Worm (Caenorhabditis elegans) whole organism, L1 larva: ENCODE results near the gene hrde-2.
A peak's percentile ranks its signal among the peaks of the same experiment; 100 is the strongest.

Experiments used
- C34B4.2 ChIP-seq: sonication (generic microtip); optimal IDR thresholded peaks from 2 replicates; lab custom pipeline; 2017; ENCODE audit warnings: mild to moderate bottlenecking, missing genetic modification characterization, missing compliant biosample characterization
- aha-1 ChIP-seq: fragments of 150-350 bp; optimal IDR thresholded peaks from 2 replicates; lab custom pipeline; 2014; ENCODE audit warnings: missing biosample characterization, missing genetic modification characterization
- ceh-82 ChIP-seq, 3 experiments: fragments of 150-350 bp in 1 of 3; sonication (generic microtip) in 2 of 3; optimal IDR thresholded peaks; 2 replicates each; lab custom pipeline; 2014 to 2017; ENCODE audit warnings: missing biosample characterization in 3 of 3, missing genetic modification characterization in 3 of 3
- dpl-1 ChIP-seq, 3 experiments: fragments of 150-350 bp in 2 of 3; sonication (generic microtip) in 1 of 3; optimal IDR thresholded peaks; 2 replicates each; lab custom pipeline; 2014 to 2017; ENCODE audit warnings: missing biosample characterization in 3 of 3, missing genetic modification characterization in 3 of 3, missing genetic modification reagents in 3 of 3
- efl-1 ChIP-seq, 4 experiments: fragments of 150-350 bp; optimal IDR thresholded peaks in 3 of 4; peaks in 1 of 4; 1 replicate in 1 of 4; 2 replicates in 3 of 4; lab custom pipeline; 2014; ENCODE audit warnings: missing biosample characterization in 2 of 4, missing genetic modification characterization in 2 of 4, missing genetic modification reagents in 2 of 4
- elt-2 ChIP-seq: sonication (generic microtip); optimal IDR thresholded peaks from 2 replicates; lab custom pipeline; 2016; ENCODE audit warnings: missing genetic modification characterization, mild to moderate bottlenecking, inconsistent platforms, missing compliant biosample characterization, missing genetic modification reagents
- fkh-10 ChIP-seq: sonication (generic microtip); optimal IDR thresholded peaks from 2 replicates; lab custom pipeline; 2017; ENCODE audit warnings: missing biosample characterization, missing genetic modification reagents, missing genetic modification characterization
- fkh-8 ChIP-seq: sonication (generic microtip); optimal IDR thresholded peaks from 2 replicates; lab custom pipeline; 2016; ENCODE audit warnings: mild to moderate bottlenecking, missing genetic modification characterization, missing compliant biosample characterization
- grh-1 ChIP-seq: fragments of 200-800 bp; sonication (Bioruptor generic); IDR thresholded peaks from 2 replicates; pipeline ENCODE4 v1.3.6; 2022; ENCODE audit warnings: missing genetic modification reagents, missing genetic modification characterization, missing compliant biosample characterization
- irx-1 ChIP-seq: sonication (generic microtip); optimal IDR thresholded peaks from 2 replicates; lab custom pipeline; 2016; ENCODE audit warnings: missing genetic modification characterization, missing compliant biosample characterization
- lin-13 ChIP-seq: fragments of 150-350 bp; optimal IDR thresholded peaks from 2 replicates; lab custom pipeline; 2014; ENCODE audit warnings: missing biosample characterization, missing genetic modification reagents, missing genetic modification characterization
- lin-14 ChIP-seq: fragments of 200-800 bp; sonication (Bioruptor generic); optimal IDR thresholded peaks from 2 replicates; lab custom pipeline; 2018; ENCODE audit warnings: mild to moderate bottlenecking, missing genetic modification characterization, moderate library complexity, missing compliant biosample characterization
- lin-35 ChIP-seq, 2 experiments: fragments of 150-350 bp; optimal IDR thresholded peaks; 2 replicates each; lab custom pipeline; 2014; ENCODE audit warnings: missing biosample characterization in 2 of 2, missing genetic modification characterization in 2 of 2, missing genetic modification reagents in 2 of 2
- mef-2 ChIP-seq: fragments of 150-350 bp; optimal IDR thresholded peaks from 2 replicates; lab custom pipeline; 2014; ENCODE audit warnings: missing biosample characterization, missing genetic modification characterization
- nhr-11 ChIP-seq: fragments of 150-350 bp; optimal IDR thresholded peaks from 2 replicates; lab custom pipeline; 2014; ENCODE audit warnings: missing biosample characterization, missing genetic modification characterization
- nhr-12 ChIP-seq: sonication (generic microtip); optimal IDR thresholded peaks from 2 replicates; lab custom pipeline; 2017; ENCODE audit warnings: missing biosample characterization, missing genetic modification characterization
- nhr-19 ChIP-seq: fragments of 200-800 bp; sonication (Bioruptor generic); conservative IDR thresholded peaks from 2 replicates; pipeline ENCODE4 v1.3.6; 2022; ENCODE audit warnings: missing genetic modification characterization, missing compliant biosample characterization
- nhr-20 ChIP-seq: sonication (generic microtip); optimal IDR thresholded peaks from 2 replicates; lab custom pipeline; 2016; ENCODE audit warnings: mild to moderate bottlenecking, missing genetic modification characterization, missing compliant biosample characterization
- nhr-28 ChIP-seq: fragments of 150-350 bp; optimal IDR thresholded peaks from 2 replicates; lab custom pipeline; 2014; ENCODE audit warnings: missing biosample characterization, missing genetic modification characterization
- nhr-85 ChIP-seq: sonication (generic microtip); peaks from one replicate; lab custom pipeline; 2016; ENCODE audit warnings: missing genetic modification characterization, inconsistent platforms, missing compliant biosample characterization
- nhr-90 ChIP-seq: sonication (generic microtip); optimal IDR thresholded peaks from 2 replicates; lab custom pipeline; 2016; ENCODE audit warnings: mild to moderate bottlenecking, missing genetic modification characterization, missing compliant biosample characterization; ENCODE audit not compliant: poor library complexity
- skn-1 ChIP-seq: fragments of 150-350 bp; optimal IDR thresholded peaks from 2 replicates; lab custom pipeline; 2014; ENCODE audit warnings: missing biosample characterization, missing genetic modification characterization
- snpc-4 ChIP-seq: fragments of 150-350 bp; optimal IDR thresholded peaks from 2 replicates; lab custom pipeline; 2014; ENCODE audit warnings: missing biosample characterization, missing genetic modification characterization
- snu-23 ChIP-seq: sonication (generic microtip); optimal IDR thresholded peaks from 2 replicates; lab custom pipeline; 2016; ENCODE audit warnings: missing genetic modification characterization, missing compliant biosample characterization
- sup-37 ChIP-seq: fragments of 200-800 bp; sonication (Bioruptor generic); optimal IDR thresholded peaks from 2 replicates; lab custom pipeline; 2018; ENCODE audit warnings: mild to moderate bottlenecking, missing genetic modification characterization, missing compliant biosample characterization
- tbx-2 ChIP-seq: sonication (generic microtip); optimal IDR thresholded peaks from 2 replicates; lab custom pipeline; 2016; ENCODE audit warnings: missing genetic modification characterization, missing compliant biosample characterization
- unc-130 ChIP-seq: fragments of 150-350 bp; optimal IDR thresholded peaks from 2 replicates; lab custom pipeline; 2017; ENCODE audit warnings: missing biosample characterization, missing genetic modification characterization, inconsistent platforms
- zag-1 ChIP-seq: fragments of 150-350 bp; optimal IDR thresholded peaks from 2 replicates; lab custom pipeline; 2014; ENCODE audit warnings: missing biosample characterization, missing genetic modification characterization
- zip-4 ChIP-seq: fragments of 200-800 bp; sonication (Bioruptor generic); optimal IDR thresholded peaks from 2 replicates; lab custom pipeline; 2018; ENCODE audit warnings: mild to moderate bottlenecking, missing genetic modification characterization, moderate library complexity, missing compliant biosample characterization
- ztf-11 ChIP-seq, 2 experiments: sonication (generic microtip); optimal IDR thresholded peaks; 2 replicates each; lab custom pipeline; 2016 to 2017; ENCODE audit warnings: missing genetic modification characterization in 2 of 2, missing biosample characterization in 1 of 2, missing compliant biosample characterization in 1 of 2
- ztf-4 ChIP-seq: fragments of 150-350 bp; optimal IDR thresholded peaks from 2 replicates; lab custom pipeline; 2014; ENCODE audit warnings: missing biosample characterization, missing genetic modification characterization

Gene hrde-2

DNA sequence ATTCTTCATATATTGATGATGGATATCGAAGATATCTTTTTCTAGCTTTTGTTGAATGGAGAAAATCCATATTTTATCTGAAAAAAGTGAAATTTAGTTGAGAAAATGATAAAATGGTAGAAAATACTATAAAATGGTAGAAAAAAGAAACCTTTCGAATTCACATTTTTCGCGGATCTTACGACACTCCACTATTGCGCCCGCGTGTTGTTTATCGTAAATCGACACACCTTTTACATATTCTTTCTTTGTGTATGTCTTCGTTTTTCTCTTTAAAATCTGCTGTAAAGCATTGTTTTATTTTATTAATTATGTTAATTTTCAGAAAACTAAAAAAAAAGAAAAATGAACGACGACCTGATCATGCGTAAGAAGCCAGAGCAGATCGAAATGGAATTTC lies 14.1 kb upstream of the hrde-2 start, which contains the start of the genes cdt-2 and T01C3.2 (continued):
- no peak for TF ChIP-seq zip-4 (GFP tag; lab: Kevin White, UChicago)
- TF ChIP-seq elt-2 = no peak
- TF ChIP-seq nhr-90 = peak; percentile 16
- TF ChIP-seq efl-1 (optimal IDR thresholded peaks at IDR 0.05; lab: Kevin White, UChicago) = peak; percentile 26 to 86
- peak; percentile 87 to 98 for TF ChIP-seq efl-1 (GFP tag; optimal IDR thresholded peaks at IDR 0.05 in 1 of 2; lab: Kevin White, UChicago)
- TF ChIP-seq nhr-12 (tag; lab: Kevin White, UChicago) = no peak

DNA sequence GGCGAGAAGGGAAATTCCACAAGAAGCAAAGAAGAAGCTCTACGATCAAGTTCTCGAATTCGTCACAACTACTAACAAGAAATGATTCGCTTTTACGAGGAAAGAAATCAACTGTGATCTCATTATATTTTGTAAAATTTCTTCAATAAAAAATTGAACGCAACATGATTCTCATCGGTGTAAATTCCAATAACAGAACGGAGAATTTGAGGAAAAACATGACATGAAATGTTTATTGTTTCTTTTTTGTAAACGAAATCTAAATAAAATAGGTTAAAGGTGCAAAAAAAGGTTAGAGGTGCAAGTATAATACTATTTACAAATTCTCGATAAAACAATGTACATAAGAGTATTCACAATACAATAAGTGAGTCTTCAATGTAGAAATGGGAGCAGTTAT lies 13.4 kb upstream of the hrde-2 start:
- TF ChIP-seq fkh-10 = no peak
- no peak for TF ChIP-seq grh-1 (GFP tag; lab: Robert Waterston, UW)
- TF ChIP-seq ztf-4 (tag; lab: Kevin White, UChicago) = no peak
- no peak for TF ChIP-seq nhr-28
- no peak for TF ChIP-seq elt-2
- no peak for TF ChIP-seq lin-14 (GFP tag; lab: Kevin White, UChicago)
- TF ChIP-seq snu-23 (GFP tag; lab: Kevin White, UChicago) = no peak
- TF ChIP-seq efl-1 (optimal IDR thresholded peaks at IDR 0.05; lab: Kevin White, UChicago) = no peak
- peak in 1 of 2 experiments; percentile 45 for TF ChIP-seq efl-1 (GFP tag; optimal IDR thresholded peaks at IDR 0.05 in 1 of 2; lab: Kevin White, UChicago)

DNA sequence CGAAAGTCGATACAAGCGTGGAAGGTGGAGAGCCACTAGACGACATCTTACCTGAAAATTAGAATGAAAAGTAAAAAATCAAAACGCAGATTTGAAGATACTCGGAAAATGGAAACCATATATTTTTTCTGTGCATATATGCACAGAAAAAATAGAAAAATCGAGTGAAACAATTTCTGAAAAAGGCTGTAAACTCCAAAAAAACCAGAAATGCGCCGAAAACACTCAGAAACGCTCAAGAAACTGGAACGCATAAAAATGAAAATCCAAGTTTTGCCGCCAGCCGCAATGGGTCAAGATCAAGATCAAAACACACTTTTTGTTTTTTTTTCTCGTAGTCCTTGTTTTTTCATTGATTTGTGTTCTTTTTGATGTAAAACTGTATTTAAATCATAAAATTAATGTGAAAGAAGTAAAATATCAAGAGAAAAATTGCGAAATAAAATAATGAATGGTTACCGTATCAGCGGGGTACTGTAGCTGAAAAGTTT lies 12.2 kb upstream of the hrde-2 start, which contains the start of gene T01C3.3:
Gene T01C3.3, minus strand, starts transcription at position 51 of the 491 bp plus-strand sequence.
- TF ChIP-seq ztf-11 (tag; optimal IDR thresholded peaks at IDR 0.05; lab: Kevin White, UChicago) (no peak), unc-130 (tag; lab: Kevin White, UChicago) (no peak), ceh-82 (tag; optimal IDR thresholded peaks at IDR 0.05; lab: Kevin White, UChicago) (no peak)

ce11 chrV:14993620-14994019 lies 11.3 kb upstream of the hrde-2 start, which contains the start of gene fil-1:
Gene fil-1 (plus strand): TSS chrV:14993838.
- TF ChIP-seq nhr-20 (tag; lab: Kevin White, UChicago) (peak; percentile 30), skn-1 (no peak), nhr-12 (tag; lab: Kevin White, UChicago) (no peak), lin-35 (GFP tag; optimal IDR thresholded peaks at IDR 0.05; lab: Kevin White, UChicago) (peak in 1 of 2 experiments; percentile 17), C34B4.2 (tag; lab: Kevin White, UChicago) (no peak), snu-23 (GFP tag; lab: Kevin White, UChicago) (no peak), dpl-1 (GFP tag; optimal IDR thresholded peaks at IDR 0.05; lab: Kevin White, UChicago) (no peak), tbx-2 (tag; lab: Kevin White, UChicago) (no peak), irx-1 (tag; lab: Kevin White, UChicago) (no peak), fkh-8 (tag; lab: Kevin White, UChicago) (no peak), elt-2 (peak; percentile 68), nhr-19 (GFP tag; lab: Robert Waterston, UW) (no peak)

DNA sequence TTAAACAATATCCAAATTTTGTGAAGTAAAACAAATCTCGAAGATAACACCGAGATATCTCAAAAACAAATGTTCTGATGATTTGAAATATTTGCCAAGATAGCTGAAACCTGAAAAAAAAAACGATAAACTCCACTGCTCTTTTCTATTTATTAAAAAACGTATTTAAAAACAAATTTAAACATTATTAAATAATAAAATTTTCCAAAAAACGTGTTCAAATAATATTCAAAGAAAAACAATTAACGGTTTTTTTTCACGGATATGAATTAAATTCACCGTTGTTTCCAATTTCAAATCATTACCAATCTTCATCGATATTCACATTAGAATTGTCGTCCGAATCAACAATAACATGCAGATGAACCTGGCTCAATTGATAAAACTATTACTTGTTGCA lies 8.7 kb upstream of the hrde-2 start, which contains the start of gene irld-14:
Gene irld-14, plus strand, starts transcription at position 301 of the 400 bp plus-strand sequence.
- TF ChIP-seq zag-1 (tag; lab: Kevin White, UChicago) = no peak
- no peak for TF ChIP-seq sup-37 (GFP tag; lab: Kevin White, UChicago)
- no peak for TF ChIP-seq C34B4.2 (tag; lab: Kevin White, UChicago)
- TF ChIP-seq nhr-85 (tag; lab: Kevin White, UChicago) = no peak
- TF ChIP-seq mef-2 (tag; lab: Kevin White, UChicago) = no peak
- TF ChIP-seq nhr-11 = no peak
- TF ChIP-seq elt-2 = no peak
- no peak for TF ChIP-seq efl-1 (optimal IDR thresholded peaks at IDR 0.05; lab: Kevin White, UChicago)
- TF ChIP-seq efl-1 (GFP tag; optimal IDR thresholded peaks at IDR 0.05 in 1 of 2; lab: Kevin White, UChicago) = no peak
- TF ChIP-seq aha-1 (tag; lab: Kevin White, UChicago) = no peak
- TF ChIP-seq fkh-8 (tag; lab: Kevin White, UChicago) = no peak
- no peak for TF ChIP-seq lin-13 (GFP tag; lab: Kevin White, UChicago)
- no peak for TF ChIP-seq snpc-4
- no peak for TF ChIP-seq ztf-4 (tag; lab: Kevin White, UChicago)
